Fruit fly (Drosophila melanogaster) whole organism, embryonic: Measurements from ENCODE around the gene lobo.
A peak's percentile ranks its signal among the peaks of the same experiment; 100 is the strongest.

Source experiments
- ATbp ChIP-seq: fragments of 200-800 bp; sonication (Bioruptor generic); optimal IDR thresholded peaks from 2 replicates; lab custom pipeline; 2017; ENCODE audit warnings: missing biosample characterization, mild to moderate bottlenecking, missing genetic modification characterization, missing genetic modification reagents
- Asciz ChIP-seq: fragments of 200-800 bp; sonication (Bioruptor generic); optimal IDR thresholded peaks from 2 replicates; lab custom pipeline; 2017; ENCODE audit warnings: missing biosample characterization, mild to moderate bottlenecking, missing genetic modification characterization, missing genetic modification reagents
- CG10147 ChIP-seq: fragments of 200-800 bp; sonication (Bioruptor generic); optimal IDR thresholded peaks from 2 replicates; lab custom pipeline; 2019; ENCODE audit warnings: missing biosample characterization, mild to moderate bottlenecking, missing genetic modification characterization, moderate library complexity
- CG11085 ChIP-seq: fragments of 200-800 bp; sonication (Bioruptor generic); IDR thresholded peaks from 2 replicates; pipeline ENCODE4 v1.3.6; 2022; ENCODE audit warnings: missing biosample characterization, missing genetic modification characterization
- CG12942 ChIP-seq: fragments of 200-800 bp; sonication (Bioruptor generic); optimal IDR thresholded peaks from 3 replicates; lab custom pipeline; 2016; ENCODE audit warnings: missing biosample characterization, missing genetic modification characterization
- CG13287 ChIP-seq: fragments of 200-800 bp; sonication (Bioruptor generic); IDR thresholded peaks from 2 replicates; pipeline ENCODE4 v1.3.6; 2022; ENCODE audit warnings: missing biosample characterization, missing genetic modification characterization; ENCODE audit not compliant: partially characterized antibody
- CG14710 ChIP-seq: fragments of 200-800 bp; sonication (Bioruptor generic); optimal IDR thresholded peaks from 3 replicates; lab custom pipeline; 2019; ENCODE audit warnings: missing biosample characterization, mild to moderate bottlenecking, missing genetic modification characterization, moderate library complexity
- CG14965 ChIP-seq: fragments of 200-800 bp; sonication (Bioruptor generic); optimal IDR thresholded peaks from 2 replicates; lab custom pipeline; 2016; ENCODE audit warnings: missing biosample characterization, missing genetic modification characterization, borderline replicate concordance
- CG17186 ChIP-seq: fragments of 200-800 bp; sonication (Bioruptor generic); optimal IDR thresholded peaks from 3 replicates; lab custom pipeline; 2017; ENCODE audit warnings: missing biosample characterization, missing genetic modification reagents, missing genetic modification characterization
- CG17359 ChIP-seq: fragments of 200-800 bp; sonication (Bioruptor generic); optimal IDR thresholded peaks from 3 replicates; lab custom pipeline; 2018; ENCODE audit warnings: missing biosample characterization, mild to moderate bottlenecking, missing genetic modification characterization, moderate library complexity
- CG17912 ChIP-seq: fragments of 200-800 bp; sonication (Bioruptor generic); optimal IDR thresholded peaks from 2 replicates; lab custom pipeline; 2018; ENCODE audit warnings: missing biosample characterization, mild to moderate bottlenecking, missing genetic modification characterization
- CG1792 ChIP-seq: fragments of 200-800 bp; sonication (Bioruptor generic); optimal IDR thresholded peaks from 2 replicates; lab custom pipeline; 2016; ENCODE audit warnings: missing biosample characterization, missing genetic modification characterization
- CG6654 ChIP-seq: fragments of 200-800 bp; sonication (Bioruptor generic); optimal IDR thresholded peaks from 2 replicates; lab custom pipeline; 2017; ENCODE audit warnings: missing biosample characterization, mild to moderate bottlenecking, missing genetic modification characterization
- CG7839 ChIP-seq: fragments of 200-800 bp; sonication (Bioruptor generic); optimal IDR thresholded peaks from 3 replicates; lab custom pipeline; 2018; ENCODE audit warnings: missing biosample characterization, mild to moderate bottlenecking, missing genetic modification characterization, moderate library complexity
- CG8290 ChIP-seq, 3 experiments: fragments of 200-800 bp; sonication (Bioruptor generic); optimal IDR thresholded peaks; 2 replicates each; lab custom pipeline; 2016 to 2019; ENCODE audit warnings: missing biosample characterization in 3 of 3, missing genetic modification characterization in 3 of 3, mild to moderate bottlenecking in 2 of 3, moderate library complexity in 1 of 3
- CG8765 ChIP-seq: fragments of 200-800 bp; sonication (Bioruptor generic); IDR thresholded peaks from 2 replicates; pipeline ENCODE4 v1.3.6; 2022; ENCODE audit warnings: missing biosample characterization, missing genetic modification characterization
- CG9437 ChIP-seq: fragments of 200-800 bp; sonication (Bioruptor generic); optimal IDR thresholded peaks from 2 replicates; lab custom pipeline; 2018; ENCODE audit warnings: missing biosample characterization, mild to moderate bottlenecking, missing genetic modification characterization
- CG9932 ChIP-seq: fragments of 200-800 bp; sonication (Bioruptor generic); IDR thresholded peaks from 2 replicates; pipeline ENCODE4 v1.3.6; 2022; ENCODE audit warnings: missing biosample characterization, missing genetic modification characterization
- Dip2 ChIP-seq: fragments of 200-800 bp; sonication (Bioruptor generic); IDR thresholded peaks from 2 replicates; pipeline ENCODE4 v1.3.6; 2022; ENCODE audit warnings: missing biosample characterization, missing genetic modification characterization
- Elba2 ChIP-seq: fragments of 200-800 bp; sonication (Bioruptor generic); optimal IDR thresholded peaks from 3 replicates; lab custom pipeline; 2016; ENCODE audit warnings: missing biosample characterization, missing genetic modification characterization
- HLH54F ChIP-seq: fragments of 200-800 bp; sonication (Bioruptor generic); optimal IDR thresholded peaks from 3 replicates; lab custom pipeline; 2016; ENCODE audit warnings: missing biosample characterization, missing genetic modification characterization
- Hmx ChIP-seq: fragments of 200-800 bp; sonication (Bioruptor generic); optimal IDR thresholded peaks from 2 replicates; lab custom pipeline; 2016; ENCODE audit warnings: missing biosample characterization, missing genetic modification characterization
- Hsf ChIP-seq: fragments of 200-800 bp; sonication (Bioruptor generic); optimal IDR thresholded peaks from 3 replicates; lab custom pipeline; 2016; ENCODE audit warnings: missing biosample characterization, missing genetic modification characterization
- Mad ChIP-seq: fragments of 200-800 bp; sonication (Bioruptor generic); optimal IDR thresholded peaks from 2 replicates; lab custom pipeline; 2016; ENCODE audit warnings: missing biosample characterization, missing genetic modification characterization
- Mes4 ChIP-seq: fragments of 200-800 bp; sonication (Bioruptor generic); optimal IDR thresholded peaks from 2 replicates; lab custom pipeline; 2016; ENCODE audit warnings: missing biosample characterization, missing genetic modification characterization
- Sin3A ChIP-seq: fragments of >200 bp; optimal IDR thresholded peaks from 2 replicates; lab custom pipeline; 2018
- Taf1 ChIP-seq: fragments of 200-800 bp; sonication (Bioruptor generic); IDR thresholded peaks from 2 replicates; pipeline ENCODE4 v1.3.6; 2022; ENCODE audit warnings: missing biosample characterization, missing genetic modification characterization
- Tbp ChIP-seq: fragments of >200 bp; optimal IDR thresholded peaks from 2 replicates; lab custom pipeline; 2018; ENCODE audit warnings: missing biosample characterization, missing genetic modification characterization
- Trl ChIP-seq, 3 experiments: fragments of >200 bp in 2 of 3; fragments of 200-800 bp in 1 of 3; sonication (Bioruptor generic) in 1 of 3; optimal IDR thresholded peaks; 2 replicates in 1 of 3; 3 replicates in 2 of 3; lab custom pipeline; 2016 to 2017; ENCODE audit warnings: missing biosample characterization in 1 of 3, missing genetic modification characterization in 1 of 3
- ash1 ChIP-seq: fragments of 200-800 bp; sonication (Bioruptor generic); optimal IDR thresholded peaks from 2 replicates; lab custom pipeline; 2018; ENCODE audit warnings: missing biosample characterization, mild to moderate bottlenecking, missing genetic modification characterization
- bowl ChIP-seq: fragments of 200-800 bp; sonication (Bioruptor generic); IDR thresholded peaks from 2 replicates; pipeline ENCODE4 v1.3.6; 2022; ENCODE audit warnings: missing biosample characterization, missing genetic modification characterization
- cato ChIP-seq: fragments of 200-800 bp; sonication (Bioruptor generic); optimal IDR thresholded peaks from 2 replicates; lab custom pipeline; 2016; ENCODE audit warnings: missing biosample characterization, missing genetic modification characterization, borderline replicate concordance
- cg ChIP-seq: fragments of 200-800 bp; sonication (Bioruptor generic); optimal IDR thresholded peaks from 3 replicates; lab custom pipeline; 2019; ENCODE audit warnings: missing biosample characterization, mild to moderate bottlenecking, missing genetic modification characterization, moderate library complexity
- dmrt99B ChIP-seq: fragments of 200-800 bp; sonication (Bioruptor generic); optimal IDR thresholded peaks from 2 replicates; lab custom pipeline; 2018; ENCODE audit warnings: missing biosample characterization, mild to moderate bottlenecking, missing genetic modification characterization, moderate library complexity
- ewg ChIP-seq: fragments of 200-800 bp; sonication (Bioruptor generic); optimal IDR thresholded peaks from 3 replicates; lab custom pipeline; 2017; ENCODE audit warnings: mild to moderate bottlenecking, missing biosample characterization, missing genetic modification reagents, missing genetic modification characterization
- eyg ChIP-seq: fragments of 200-800 bp; sonication (Bioruptor generic); optimal IDR thresholded peaks from 3 replicates; lab custom pipeline; 2016; ENCODE audit warnings: missing biosample characterization, missing genetic modification characterization
- gcm ChIP-seq: fragments of 200-800 bp; sonication (Bioruptor generic); optimal IDR thresholded peaks from 2 replicates; lab custom pipeline; 2019; ENCODE audit warnings: missing biosample characterization, mild to moderate bottlenecking, missing genetic modification characterization, moderate library complexity
- gro ChIP-seq: fragments of 200-800 bp; sonication (Bioruptor generic); optimal IDR thresholded peaks from 2 replicates; lab custom pipeline; 2016; ENCODE audit warnings: missing biosample characterization, missing genetic modification characterization
- hb ChIP-seq: fragments of 200-800 bp; sonication (Bioruptor generic); IDR thresholded peaks from 3 replicates; pipeline ENCODE4 v1.3.6; 2022; ENCODE audit warnings: missing biosample characterization, missing genetic modification characterization; ENCODE audit not compliant: partially characterized antibody
- luna ChIP-seq: fragments of 200-800 bp; sonication (Bioruptor generic); optimal IDR thresholded peaks from 2 replicates; lab custom pipeline; 2016; ENCODE audit warnings: missing biosample characterization, missing genetic modification characterization
- nom ChIP-seq: fragments of 200-800 bp; sonication (Bioruptor generic); optimal IDR thresholded peaks from 2 replicates; lab custom pipeline; 2017; ENCODE audit warnings: missing biosample characterization, missing genetic modification characterization, mild to moderate bottlenecking, moderate library complexity, missing genetic modification reagents
- rib ChIP-seq: fragments of 200-800 bp; sonication (Bioruptor generic); IDR thresholded peaks from 2 replicates; pipeline ENCODE4 v1.3.6; 2022; ENCODE audit warnings: missing biosample characterization, missing genetic modification characterization
- ro ChIP-seq: fragments of 200-800 bp; sonication (Bioruptor generic); IDR thresholded peaks from 2 replicates; pipeline ENCODE4 v1.3.6; 2022; ENCODE audit warnings: missing biosample characterization, missing genetic modification characterization
- sd ChIP-seq: fragments of 200-800 bp; sonication (Bioruptor generic); optimal IDR thresholded peaks from 3 replicates; lab custom pipeline; 2018; ENCODE audit warnings: missing biosample characterization, mild to moderate bottlenecking, missing genetic modification characterization, moderate library complexity
- slp2 ChIP-seq: fragments of 200-800 bp; sonication (Bioruptor generic); optimal IDR thresholded peaks from 2 replicates; lab custom pipeline; 2016; ENCODE audit warnings: missing biosample characterization, missing genetic modification characterization
- so ChIP-seq: fragments of 200-800 bp; sonication (Bioruptor generic); IDR thresholded peaks from 3 replicates; pipeline ENCODE4 v1.3.6; 2022; ENCODE audit warnings: missing biosample characterization, missing genetic modification characterization
- tap ChIP-seq: fragments of 200-800 bp; optimal IDR thresholded peaks from 3 replicates; lab custom pipeline; 2019; ENCODE audit warnings: missing biosample characterization, mild to moderate bottlenecking, missing genetic modification characterization, moderate library complexity
- wdn ChIP-seq: fragments of 200-800 bp; sonication (Bioruptor generic); IDR thresholded peaks from 2 replicates; pipeline ENCODE4 v1.3.6; 2022; ENCODE audit warnings: missing biosample characterization, missing genetic modification characterization
- z ChIP-seq: fragments of 200-800 bp; sonication (Bioruptor generic); IDR thresholded peaks from 3 replicates; pipeline ENCODE4 v1.3.6; 2022; ENCODE audit warnings: missing biosample characterization, missing genetic modification characterization

lobo gene

DNA sequence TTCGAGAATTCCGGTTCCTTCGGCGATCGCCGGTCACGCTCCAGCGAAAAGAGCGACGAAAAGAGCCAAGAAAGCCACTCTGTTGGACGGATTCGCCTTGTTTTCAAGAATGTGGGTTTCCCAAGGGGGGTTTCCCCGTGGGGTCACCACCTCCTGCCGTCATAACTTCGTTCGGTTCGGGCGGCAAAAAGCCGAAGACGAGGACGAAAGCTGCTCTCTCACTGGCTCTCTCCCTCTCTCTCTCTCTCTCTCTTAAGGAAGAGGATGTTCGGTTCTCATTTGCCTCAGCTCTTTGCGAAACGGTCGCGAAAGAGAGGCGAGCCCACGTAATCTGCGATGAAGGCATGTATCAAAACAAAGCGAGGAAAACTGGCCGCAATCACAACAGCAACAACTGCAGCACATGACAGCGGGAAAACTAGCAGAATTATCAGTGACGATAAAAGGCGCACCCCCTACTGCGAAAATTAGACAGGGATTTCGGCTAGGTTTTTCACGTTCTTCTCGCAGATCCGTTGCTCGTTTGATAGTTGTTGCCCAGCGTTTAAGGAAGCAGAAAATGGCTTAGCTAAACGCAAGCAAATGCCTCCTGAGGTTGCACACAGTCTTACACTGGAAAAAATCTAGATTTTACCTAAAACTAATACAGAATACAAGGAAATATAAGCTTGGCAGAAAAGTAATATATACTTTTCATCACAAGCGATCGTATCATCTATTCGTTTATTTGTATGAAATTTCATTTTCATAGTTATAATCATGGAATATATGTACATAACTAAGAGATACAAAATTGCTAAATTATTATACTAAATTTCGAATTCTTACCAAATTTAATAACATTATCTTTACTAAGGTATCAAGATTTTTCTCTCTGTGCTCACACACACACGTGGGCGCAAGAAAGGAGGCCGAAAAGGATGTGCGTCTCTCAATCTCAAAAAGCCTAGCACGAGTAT lies 9.8 kb downstream of the lobo start, which contains the start of gene dan:
Gene dan (plus strand): TSS at position 900 of the 959 bp plus-strand sequence.
- TF ChIP-seq ash1 (GFP tag; lab: Kevin White, UChicago) (no peak), eyg (no peak), ro (GFP tag; lab: Robert Waterston, UW) (no peak), luna (GFP tag; lab: Kevin White, UChicago) (no peak), dmrt99B (tag; lab: Kevin White, UChicago) (peak; percentile 53), Taf1 (GFP tag; lab: Robert Waterston, UW) (no peak), wdn (no peak), CG6654 (GFP tag; lab: Kevin White, UChicago) (no peak), Mad (GFP tag; lab: Kevin White, UChicago) (no peak), ATbp (GFP tag; lab: Kevin White, UChicago) (peak; percentile 12), CG13287 (no peak), CG17186 (GFP tag; lab: Kevin White, UChicago) (no peak), ewg (GFP tag; lab: Kevin White, UChicago) (no peak), CG12942 (no peak), sd (tag; lab: Kevin White, UChicago) (no peak), cg (GFP tag; lab: Kevin White, UChicago) (no peak), Sin3A (lab: Kevin White, UChicago) (no peak), gro (no peak), Tbp (no peak), CG9437 (GFP tag; lab: Kevin White, UChicago) (no peak), bowl (GFP tag; lab: Robert Waterston, UW) (no peak), rib (GFP tag; lab: Robert Waterston, UW) (no peak), Trl (optimal IDR thresholded peaks at IDR 0.05; lab: Kevin White, UChicago) (peak; percentile 76 to 77), Trl (GFP tag; optimal IDR thresholded peaks at IDR 0.05; lab: Kevin White, UChicago) (no peak), CG8290 (GFP tag; optimal IDR thresholded peaks at IDR 0.05; lab: Kevin White, UChicago) (no peak), CG8290 (tag; optimal IDR thresholded peaks at IDR 0.05; lab: Kevin White, UChicago) (no peak), HLH54F (no peak), Hsf (GFP tag; lab: Kevin White, UChicago) (no peak), Elba2 (GFP tag; lab: Kevin White, UChicago) (no peak), CG17912 (GFP tag; lab: Kevin White, UChicago) (no peak), Mes4 (GFP tag; lab: Kevin White, UChicago) (no peak), z (no peak), CG11085 (GFP tag; lab: Robert Waterston, UW) (no peak), CG1792 (GFP tag; lab: Kevin White, UChicago) (no peak), cato (GFP tag; lab: Kevin White, UChicago) (no peak), CG17359 (tag; lab: Kevin White, UChicago) (no peak), tap (tag; lab: Kevin White, UChicago) (no peak), nom (GFP tag; lab: Kevin White, UChicago) (no peak), CG14965 (no peak), CG8765 (GFP tag; lab: Robert Waterston, UW) (no peak), CG7839 (tag; lab: Kevin White, UChicago) (peak; percentile 71), CG9932 (no peak), Asciz (GFP tag; lab: Kevin White, UChicago) (no peak), hb (GFP tag; lab: Robert Waterston, UW) (no peak), Dip2 (GFP tag; lab: Robert Waterston, UW) (no peak), CG14710 (tag; lab: Kevin White, UChicago) (peak; percentile 47), CG10147 (GFP tag; lab: Kevin White, UChicago) (peak; percentile 55), so (GFP tag; lab: Robert Waterston, UW) (no peak), Hmx (GFP tag; lab: Kevin White, UChicago) (no peak), slp2 (GFP tag; lab: Kevin White, UChicago) (no peak), gcm (GFP tag; lab: Kevin White, UChicago) (no peak)
